Worm (Caenorhabditis elegans) whole organism, mixed stage, embryonic: ENCODE data around the gene K07D4.5.

Source experiments
- M03D4.4 ChIP-seq: sonication (generic microtip); optimal IDR thresholded peaks from 2 replicates; lab custom pipeline; 2017; ENCODE audit warnings: mild to moderate bottlenecking, missing genetic modification characterization, missing compliant biosample characterization
- bed-3 ChIP-seq: fragments of 200-800 bp; sonication (Bioruptor generic); optimal IDR thresholded peaks from 3 replicates; lab custom pipeline; 2018; ENCODE audit warnings: mild to moderate bottlenecking, missing genetic modification characterization, moderate library complexity, missing compliant biosample characterization
- blmp-1 ChIP-seq: fragments of 150-350 bp; optimal IDR thresholded peaks from 2 replicates; lab custom pipeline; 2014; ENCODE audit warnings: missing biosample characterization, missing genetic modification characterization
- ceh-39 ChIP-seq: fragments of 150-350 bp; optimal IDR thresholded peaks from 2 replicates; lab custom pipeline; 2014; ENCODE audit warnings: missing biosample characterization, missing genetic modification characterization
- ceh-43 ChIP-seq: fragments of 200-800 bp; sonication (Bioruptor generic); optimal IDR thresholded peaks from 2 replicates; lab custom pipeline; 2018; ENCODE audit warnings: mild to moderate bottlenecking, missing genetic modification characterization, moderate library complexity, missing compliant biosample characterization
- ceh-83 ChIP-seq: fragments of 200-800 bp; sonication (Bioruptor generic); optimal IDR thresholded peaks from 2 replicates; lab custom pipeline; 2018; ENCODE audit warnings: mild to moderate bottlenecking, missing genetic modification characterization, missing compliant biosample characterization
- ces-1 ChIP-seq: fragments of 150-350 bp; optimal IDR thresholded peaks from 2 replicates; lab custom pipeline; 2014; ENCODE audit warnings: missing biosample characterization, missing genetic modification reagents, missing genetic modification characterization
- cnd-1 ChIP-seq: fragments of 200-800 bp; sonication (Bioruptor generic); optimal IDR thresholded peaks from 2 replicates; lab custom pipeline; 2018; ENCODE audit warnings: mild to moderate bottlenecking, missing genetic modification characterization, missing compliant biosample characterization
- drap-1 ChIP-seq: fragments of 200-800 bp; sonication (Bioruptor generic); optimal IDR thresholded peaks from 3 replicates; lab custom pipeline; 2018; ENCODE audit warnings: mild to moderate bottlenecking, missing genetic modification characterization, missing compliant biosample characterization
- elt-1 ChIP-seq: sonication (generic microtip); optimal IDR thresholded peaks from 2 replicates; lab custom pipeline; 2017; ENCODE audit warnings: missing genetic modification characterization, mild to moderate bottlenecking, missing compliant biosample characterization, antibody characterized with exemption, moderate library complexity, borderline replicate concordance; ENCODE audit not compliant: insufficient read depth
- elt-3 ChIP-seq: fragments of 150-350 bp; optimal IDR thresholded peaks from 2 replicates; lab custom pipeline; 2014; ENCODE audit warnings: missing biosample characterization, missing genetic modification characterization
- flh-1 ChIP-seq: fragments of 200-800 bp; sonication (Bioruptor generic); optimal IDR thresholded peaks from 2 replicates; lab custom pipeline; 2018; ENCODE audit warnings: mild to moderate bottlenecking, missing genetic modification characterization, moderate library complexity, missing compliant biosample characterization
- ham-2 ChIP-seq: fragments of 200-800 bp; sonication (Bioruptor generic); optimal IDR thresholded peaks from 2 replicates; lab custom pipeline; 2018; ENCODE audit warnings: mild to moderate bottlenecking, missing genetic modification characterization, missing compliant biosample characterization
- hlh-1 ChIP-seq: fragments of 150-350 bp; optimal IDR thresholded peaks from 2 replicates; lab custom pipeline; 2014; ENCODE audit warnings: missing biosample characterization, missing genetic modification reagents, missing genetic modification characterization
- lin-13 ChIP-seq: fragments of 150-350 bp; optimal IDR thresholded peaks from 2 replicates; lab custom pipeline; 2014; ENCODE audit warnings: missing biosample characterization, missing genetic modification characterization
- lin-32 ChIP-seq: fragments of 200-800 bp; sonication (Bioruptor generic); optimal IDR thresholded peaks from 2 replicates; lab custom pipeline; 2018; ENCODE audit warnings: mild to moderate bottlenecking, missing genetic modification characterization, missing compliant biosample characterization
- lsy-2 ChIP-seq: fragments of 150-350 bp; optimal IDR thresholded peaks from 2 replicates; lab custom pipeline; 2014; ENCODE audit warnings: missing biosample characterization, missing genetic modification characterization
- mab-5 ChIP-seq: fragments of 150-350 bp; optimal IDR thresholded peaks from 2 replicates; lab custom pipeline; 2014; ENCODE audit warnings: missing biosample characterization, missing genetic modification characterization
- mep-1 ChIP-seq: fragments of 150-350 bp; optimal IDR thresholded peaks from 2 replicates; lab custom pipeline; 2017; ENCODE audit warnings: missing biosample characterization, missing genetic modification reagents, missing genetic modification characterization, inconsistent platforms
- mls-2 ChIP-seq: sonication (generic microtip); optimal IDR thresholded peaks from 2 replicates; lab custom pipeline; 2016; ENCODE audit warnings: mild to moderate bottlenecking, missing genetic modification characterization, moderate library complexity, missing compliant biosample characterization
- nhr-12 ChIP-seq: fragments of 150-350 bp; optimal IDR thresholded peaks from 2 replicates; lab custom pipeline; 2014; ENCODE audit warnings: missing biosample characterization, missing genetic modification characterization
- nhr-2 ChIP-seq: fragments of 150-350 bp; optimal IDR thresholded peaks from 2 replicates; lab custom pipeline; 2014; ENCODE audit warnings: missing biosample characterization, missing genetic modification characterization
- nhr-237 ChIP-seq: fragments of 150-350 bp; optimal IDR thresholded peaks from 2 replicates; lab custom pipeline; 2014; ENCODE audit warnings: missing biosample characterization, missing genetic modification characterization
- nhr-28 ChIP-seq: fragments of 150-350 bp; optimal IDR thresholded peaks from 2 replicates; lab custom pipeline; 2014; ENCODE audit warnings: missing biosample characterization, missing genetic modification characterization
- nhr-76 ChIP-seq: sonication (generic microtip); optimal IDR thresholded peaks from 2 replicates; lab custom pipeline; 2017; ENCODE audit warnings: missing biosample characterization, missing genetic modification characterization
- pha-4 ChIP-seq: fragments of 150-350 bp; optimal IDR thresholded peaks from 2 replicates; lab custom pipeline; 2018; ENCODE audit warnings: missing biosample characterization, missing genetic modification reagents, missing genetic modification characterization
- sem-2 ChIP-seq: fragments of 200-800 bp; sonication (Bioruptor generic); optimal IDR thresholded peaks from 2 replicates; lab custom pipeline; 2018; ENCODE audit warnings: mild to moderate bottlenecking, missing genetic modification characterization, missing compliant biosample characterization
- snpc-4 ChIP-seq: fragments of 150-350 bp; optimal IDR thresholded peaks from 2 replicates; lab custom pipeline; 2014; ENCODE audit warnings: missing biosample characterization, missing genetic modification characterization
- sptf-1 ChIP-seq: sonication (generic microtip); optimal IDR thresholded peaks from 2 replicates; lab custom pipeline; 2017; ENCODE audit warnings: mild to moderate bottlenecking, missing genetic modification characterization, moderate library complexity, missing compliant biosample characterization
- tbx-8 ChIP-seq: fragments of 200-800 bp; sonication (Bioruptor generic); optimal IDR thresholded peaks from 2 replicates; lab custom pipeline; 2018; ENCODE audit warnings: mild to moderate bottlenecking, missing genetic modification characterization, moderate library complexity, missing compliant biosample characterization
- unc-120 ChIP-seq: sonication (generic microtip); optimal IDR thresholded peaks from 2 replicates; lab custom pipeline; 2017; ENCODE audit warnings: missing genetic modification characterization, missing compliant biosample characterization; ENCODE audit not compliant: poor library complexity, severe bottlenecking
- unc-39 ChIP-seq: fragments of 150-350 bp; optimal IDR thresholded peaks from 2 replicates; lab custom pipeline; 2014; ENCODE audit warnings: missing biosample characterization, missing genetic modification characterization
- zip-8 ChIP-seq: fragments of 150-350 bp; optimal IDR thresholded peaks from 2 replicates; lab custom pipeline; 2014; ENCODE audit warnings: missing biosample characterization, missing genetic modification characterization
- ztf-11 ChIP-seq: fragments of 150-350 bp; optimal IDR thresholded peaks from 2 replicates; lab custom pipeline; 2014; ENCODE audit warnings: missing biosample characterization, missing genetic modification characterization

The K07D4.5 gene

DNA sequence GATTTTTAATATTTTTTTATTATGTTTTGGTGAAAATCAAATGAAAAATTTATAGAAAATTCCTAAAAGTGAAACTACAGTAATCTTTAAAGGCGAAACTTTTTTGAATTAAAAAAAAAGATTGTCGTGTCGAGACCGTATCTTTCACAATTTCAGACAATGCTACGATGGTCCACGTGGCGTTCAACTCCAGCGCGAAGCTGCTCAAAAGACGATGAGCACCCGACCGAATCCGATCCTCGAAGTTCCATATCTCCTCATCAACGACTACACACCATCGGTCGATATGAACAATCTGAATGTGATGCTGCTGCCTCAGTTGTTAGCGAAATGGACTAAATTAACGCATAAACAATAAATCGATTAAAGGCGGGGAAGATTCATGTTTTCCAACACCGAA is 17.3 kb upstream of the K07D4.5 start:
- TF ChIP-seq unc-39 (tag; lab: Kevin White, UChicago): no peak
- no peak for TF ChIP-seq blmp-1 (tag; lab: Kevin White, UChicago)
- no peak for TF ChIP-seq nhr-76 (tag; lab: Kevin White, UChicago)
- no peak for TF ChIP-seq bed-3 (GFP tag; lab: Kevin White, UChicago)
- no peak for TF ChIP-seq elt-1 (tag; lab: Kevin White, UChicago)
- TF ChIP-seq cnd-1 (tag; lab: Kevin White, UChicago): no peak
- no peak for TF ChIP-seq nhr-237 (tag; lab: Kevin White, UChicago)
- TF ChIP-seq mls-2 (tag; lab: Kevin White, UChicago): no peak

- no peak for TF ChIP-seq lin-32
- TF ChIP-seq elt-1 (tag; lab: Kevin White, UChicago): no peak
- TF ChIP-seq blmp-1 (tag; lab: Kevin White, UChicago): no peak
- no peak for TF ChIP-seq snpc-4
- TF ChIP-seq elt-3: no peak
- TF ChIP-seq ceh-39 (tag; lab: Kevin White, UChicago): no peak
- no peak for TF ChIP-seq tbx-8 (GFP tag; lab: Kevin White, UChicago)
- TF ChIP-seq nhr-12 (tag; lab: Kevin White, UChicago): no peak
- no peak for TF ChIP-seq pha-4 (tag; lab: Kevin White, UChicago)
- no peak for TF ChIP-seq unc-39 (tag; lab: Kevin White, UChicago)
- TF ChIP-seq drap-1 (GFP tag; lab: Kevin White, UChicago): no peak
- TF ChIP-seq mab-5 (tag; lab: Kevin White, UChicago): no peak
- no peak for TF ChIP-seq hlh-1 (tag; lab: Kevin White, UChicago)
- no peak for TF ChIP-seq ham-2 (GFP tag; lab: Kevin White, UChicago)
- TF ChIP-seq zip-8 (tag; lab: Kevin White, UChicago): no peak
- no peak for TF ChIP-seq ces-1 (GFP tag; lab: Kevin White, UChicago)
Observed at ce11 chrII:4040066-4040465, 14.7 kb upstream of the K07D4.5 start.

- TF ChIP-seq unc-39 (tag; lab: Kevin White, UChicago): no peak
- no peak for TF ChIP-seq nhr-237 (tag; lab: Kevin White, UChicago)
- peak; percentile 49 for TF ChIP-seq unc-120 (tag; lab: Kevin White, UChicago)
- TF ChIP-seq hlh-1 (tag; lab: Kevin White, UChicago): peak; percentile 32
- TF ChIP-seq zip-8 (tag; lab: Kevin White, UChicago): no peak
Observed at ce11 chrII:4038541-4038940, 13.2 kb upstream of the K07D4.5 start, which contains the start of gene pqn-48. Gene pqn-48 (plus strand): TSS chrII:4038884.

DNA sequence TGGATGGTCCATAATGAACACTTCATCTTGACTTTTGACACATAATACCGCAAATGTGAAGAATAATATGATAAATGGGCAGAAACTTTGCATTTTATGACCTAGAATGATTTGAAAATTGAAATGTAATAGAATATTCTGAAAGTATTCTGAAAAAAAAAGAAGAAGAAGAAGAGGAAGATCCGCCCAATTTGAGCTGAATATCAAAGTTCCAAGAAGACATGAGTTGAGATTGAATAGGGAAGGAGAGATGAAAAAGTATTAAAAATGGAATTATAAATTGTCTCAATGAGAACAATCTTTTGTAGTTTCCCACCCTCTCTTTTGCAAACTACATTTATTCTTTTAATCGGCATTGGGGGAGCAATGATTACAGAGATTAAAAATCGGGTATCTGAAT is 6.9 kb upstream of the K07D4.5 start, which contains the start of gene K07D4.4:
Gene K07D4.4, minus strand, starts transcription at position 101 of the 400 bp plus-strand sequence.
- TF ChIP-seq M03D4.4 (no peak), lin-13 (tag; lab: Kevin White, UChicago) (no peak), elt-1 (tag; lab: Kevin White, UChicago) (no peak), cnd-1 (tag; lab: Kevin White, UChicago) (no peak), nhr-28 (tag; lab: Kevin White, UChicago) (no peak), ceh-83 (no peak), bed-3 (GFP tag; lab: Kevin White, UChicago) (no peak), sem-2 (GFP tag; lab: Kevin White, UChicago) (no peak), ceh-43 (no peak), pha-4 (tag; lab: Kevin White, UChicago) (no peak), ces-1 (GFP tag; lab: Kevin White, UChicago) (no peak), unc-120 (tag; lab: Kevin White, UChicago) (no peak), nhr-76 (tag; lab: Kevin White, UChicago) (no peak), ceh-39 (tag; lab: Kevin White, UChicago) (no peak), drap-1 (GFP tag; lab: Kevin White, UChicago) (no peak), lin-32 (no peak), zip-8 (tag; lab: Kevin White, UChicago) (no peak)

DNA sequence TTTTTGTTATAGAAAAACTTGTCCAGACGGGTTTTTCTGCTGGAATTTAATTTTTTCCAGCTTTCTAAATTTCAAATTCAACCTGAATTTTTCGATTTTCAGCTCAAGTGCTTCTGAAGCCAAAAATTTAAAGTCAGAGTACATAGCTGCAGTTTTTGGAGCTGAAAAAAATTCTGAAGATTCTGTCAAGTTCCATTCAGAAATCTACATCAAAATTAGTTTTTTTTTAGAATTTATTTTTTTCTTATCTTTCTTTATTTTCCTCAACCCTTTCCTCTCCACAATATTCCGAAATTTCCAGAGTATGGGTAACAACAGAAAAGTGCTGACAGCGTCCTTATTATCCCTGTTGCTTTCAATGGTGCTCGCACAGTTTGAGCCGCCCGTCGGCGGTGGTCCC is 2.9 kb upstream of the K07D4.5 start, which contains the start of gene K07D4.9:
Gene K07D4.9, plus strand, starts transcription at position 301 of the 400 bp plus-strand sequence.
- TF ChIP-seq ces-1 (GFP tag; lab: Kevin White, UChicago) (no peak), pha-4 (tag; lab: Kevin White, UChicago) (no peak), ztf-11 (tag; lab: Kevin White, UChicago) (no peak), ceh-83 (no peak), sptf-1 (tag; lab: Kevin White, UChicago) (no peak), snpc-4 (no peak), nhr-12 (tag; lab: Kevin White, UChicago) (no peak), zip-8 (tag; lab: Kevin White, UChicago) (no peak), lsy-2 (tag; lab: Kevin White, UChicago) (no peak), nhr-2 (tag; lab: Kevin White, UChicago) (no peak), flh-1 (GFP tag; lab: Kevin White, UChicago) (no peak), sem-2 (GFP tag; lab: Kevin White, UChicago) (no peak), lin-13 (tag; lab: Kevin White, UChicago) (no peak), nhr-28 (tag; lab: Kevin White, UChicago) (no peak), hlh-1 (tag; lab: Kevin White, UChicago) (no peak), mep-1 (tag; lab: Kevin White, UChicago) (no peak), mab-5 (tag; lab: Kevin White, UChicago) (no peak), blmp-1 (tag; lab: Kevin White, UChicago) (no peak)
- TF ChIP-seq, all 35 proteins: peak for 0
